Fruit fly (Drosophila melanogaster): Measurements from ENCODE around the gene tnc.

The tnc gene

DNA sequence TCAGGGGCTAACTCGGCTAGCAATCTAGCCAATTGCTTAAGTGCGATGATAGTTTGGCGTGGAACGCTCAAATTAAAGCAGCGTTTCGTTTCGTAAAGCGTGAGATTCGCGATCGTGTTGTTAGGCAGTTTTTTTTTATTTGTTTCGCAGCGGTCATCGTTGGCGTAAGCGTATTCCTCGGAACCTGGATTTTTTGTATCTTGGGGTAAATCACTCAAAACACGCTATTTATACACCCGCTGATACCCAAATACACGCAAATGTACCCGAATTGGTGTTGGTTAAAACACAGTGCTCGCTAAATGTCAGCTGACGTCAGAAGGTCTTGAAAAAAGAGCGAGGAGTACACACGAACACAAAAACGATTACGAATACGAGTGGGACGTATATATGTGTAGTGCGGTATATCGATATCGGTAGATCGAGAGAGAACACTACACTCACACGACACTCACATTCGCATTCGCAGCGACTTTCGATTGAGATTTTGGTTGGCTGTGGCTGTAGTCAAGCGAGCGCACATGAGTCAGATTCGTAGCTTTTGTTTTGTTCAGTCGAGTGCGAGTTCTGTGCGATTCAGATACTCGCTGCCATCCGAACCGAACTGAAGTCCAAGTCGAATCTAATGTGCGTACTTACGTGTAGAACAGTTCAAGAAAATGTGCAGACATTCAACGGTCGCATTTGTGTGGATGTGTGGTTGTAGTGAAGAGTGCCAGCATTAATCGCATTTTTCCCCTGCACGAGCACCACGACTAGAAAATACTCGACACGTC is 65.7 kb downstream of the tnc start (continued):
- TF ChIP-seq CoRest (tag; optimal IDR thresholded peaks at IDR 0.05): peak; percentile 14
- TF ChIP-seq Sry-δ (GFP tag; optimal IDR thresholded peaks at IDR 0.05): peak; percentile 46
- TF ChIP-seq ab (GFP tag; optimal IDR thresholded peaks at IDR 0.05): no peak
- no peak for TF ChIP-seq hbn (GFP tag; IDR thresholded peaks at IDR 0.05; ENCODE audit: partially characterized antibody)
- TF ChIP-seq gro (GFP tag; optimal IDR thresholded peaks at IDR 0.05): peak; percentile 4
- no peak for TF ChIP-seq gsb (GFP tag; IDR thresholded peaks at IDR 0.05)
- no peak for TF ChIP-seq grau (tag; optimal IDR thresholded peaks at IDR 0.05)
- TF ChIP-seq sr (GFP tag; IDR thresholded peaks at IDR 0.05): no peak
- no peak for TF ChIP-seq CG1832 (GFP tag; optimal IDR thresholded peaks at IDR 0.05)
- TF ChIP-seq onecut (GFP tag; IDR thresholded peaks at IDR 0.05): peak; percentile 46; the same call in 1 of the 2 replicates
- TF ChIP-seq CG14965 (GFP tag; optimal IDR thresholded peaks at IDR 0.05; ENCODE audit: borderline replicate concordance): no peak
- no peak for TF ChIP-seq CG12391 (tag; optimal IDR thresholded peaks at IDR 0.05)
- no peak for TF ChIP-seq prd (optimal IDR thresholded peaks at IDR 0.05)
- no peak for TF ChIP-seq prd (GFP tag; IDR thresholded peaks at IDR 0.05)
- TF ChIP-seq CG3838 (GFP tag; optimal IDR thresholded peaks at IDR 0.05): no peak
- no peak for TF ChIP-seq hth (optimal IDR thresholded peaks at IDR 0.05)
- TF ChIP-seq CG6854 (GFP tag; optimal IDR thresholded peaks at IDR 0.05): peak; percentile 10
- no peak for TF ChIP-seq CG30403 (GFP tag; optimal IDR thresholded peaks at IDR 0.05)
- TF ChIP-seq Dbx (GFP tag; IDR thresholded peaks at IDR 0.05): no peak
- no peak for TF ChIP-seq YL-1 (GFP tag; optimal IDR thresholded peaks at IDR 0.05)
- TF ChIP-seq CG33213 (GFP tag; optimal IDR thresholded peaks at IDR 0.05): no peak
- TF ChIP-seq Ravus (GFP tag; IDR thresholded peaks at IDR 0.05): no peak
- no peak for TF ChIP-seq Scr (GFP tag; IDR thresholded peaks at IDR 0.05; ENCODE audit: partially characterized antibody)
- TF ChIP-seq PHDP (tag; optimal IDR thresholded peaks at IDR 0.05): peak; percentile 42
- TF ChIP-seq CG17186 (GFP tag; optimal IDR thresholded peaks at IDR 0.05): no peak
- TF ChIP-seq CG6175 (GFP tag; IDR thresholded peaks at IDR 0.05): no peak
- TF ChIP-seq sens (GFP tag): peak; percentile 62
- peak; percentile 3 for TF ChIP-seq schlank (tag; optimal IDR thresholded peaks at IDR 0.05)
- no peak for TF ChIP-seq CG4282 (GFP tag; optimal IDR thresholded peaks at IDR 0.05)
- TF ChIP-seq chif (GFP tag; optimal IDR thresholded peaks at IDR 0.05): no peak
- no peak for TF ChIP-seq CG3407 (GFP tag; optimal IDR thresholded peaks at IDR 0.05)
- no peak for TF ChIP-seq Hmx (GFP tag; optimal IDR thresholded peaks at IDR 0.05)
- TF ChIP-seq ara (GFP tag; IDR thresholded peaks at IDR 0.05): no peak
- peak; percentile 42 for TF ChIP-seq p53 (GFP tag; optimal IDR thresholded peaks at IDR 0.05)
- TF ChIP-seq CG13287 (GFP tag; IDR thresholded peaks at IDR 0.05; ENCODE audit: partially characterized antibody): no peak
- TF ChIP-seq Hr78 (GFP tag; optimal IDR thresholded peaks at IDR 0.05): no peak
- no peak for TF ChIP-seq CG11560 (tag; IDR thresholded peaks at IDR 0.05)
- TF ChIP-seq sna (GFP tag; IDR thresholded peaks at IDR 0.05; ENCODE audit: partially characterized antibody): no peak
- TF ChIP-seq Sox102F (GFP tag; optimal IDR thresholded peaks at IDR 0.05): no peak
- TF ChIP-seq CG11093 (GFP tag; IDR thresholded peaks at IDR 0.05): no peak
- no peak for TF ChIP-seq gsb-n (tag; optimal IDR thresholded peaks at IDR 0.05)
- TF ChIP-seq gcm2 (GFP tag; optimal IDR thresholded peaks at IDR 0.05): peak; percentile 27
- no peak for TF ChIP-seq sima (GFP tag; optimal IDR thresholded peaks at IDR 0.05)
- no peak for TF ChIP-seq CG15073 (GFP tag; optimal IDR thresholded peaks at IDR 0.05)
- no peak for TF ChIP-seq so (GFP tag; IDR thresholded peaks at IDR 0.05)
- no peak for TF ChIP-seq fu2 (GFP tag; optimal IDR thresholded peaks at IDR 0.05)
- no peak for TF ChIP-seq Dfd (GFP tag; optimal IDR thresholded peaks at IDR 0.05)
- peak in 1 of 2 experiments; percentile 35 for TF ChIP-seq Eip74EF (GFP tag; optimal IDR thresholded peaks at IDR 0.05)
- TF ChIP-seq CG8359 (GFP tag; optimal IDR thresholded peaks at IDR 0.05; ENCODE audit: borderline replicate concordance): no peak
- TF ChIP-seq CG17612 (GFP tag; IDR thresholded peaks at IDR 0.05): no peak
